Worm (Caenorhabditis elegans) whole organism, young adult: ENCODE data around the gene fat-1.

Experiments
- B0261.1 ChIP-seq: sonication (generic microtip); optimal IDR thresholded peaks from 2 replicates; lab custom pipeline; 2016; ENCODE audit warnings: mild to moderate bottlenecking, missing genetic modification characterization, moderate library complexity, missing compliant biosample characterization
- B0336.3 ChIP-seq: fragments of 200-800 bp; sonication (Bioruptor generic); IDR thresholded peaks from 2 replicates; pipeline ENCODE4 v1.3.6; 2022; ENCODE audit warnings: missing genetic modification characterization, missing compliant biosample characterization
- D2030.7 ChIP-seq: fragments of 200-800 bp; sonication (Bioruptor generic); IDR thresholded peaks from 2 replicates; pipeline ENCODE4 v1.3.6; 2022; ENCODE audit warnings: missing genetic modification reagents, missing genetic modification characterization, missing compliant biosample characterization
- F37B4.10 ChIP-seq: fragments of 200-800 bp; sonication (Bioruptor generic); IDR thresholded peaks from 2 replicates; pipeline ENCODE4 v1.3.6; 2022; ENCODE audit warnings: missing genetic modification characterization, missing compliant biosample characterization
- F49E8.2 ChIP-seq: sonication (generic microtip); optimal IDR thresholded peaks from 3 replicates; lab custom pipeline; 2017; ENCODE audit warnings: missing genetic modification characterization, mild to moderate bottlenecking, missing compliant biosample characterization, antibody characterized with exemption, moderate library complexity; ENCODE audit not compliant: insufficient read depth
- F52B5.7 ChIP-seq: sonication (generic microtip); optimal IDR thresholded peaks from 2 replicates; lab custom pipeline; 2016; ENCODE audit warnings: mild to moderate bottlenecking, missing genetic modification characterization, missing compliant biosample characterization
- F55B11.4 ChIP-seq: sonication (generic microtip); optimal IDR thresholded peaks from 2 replicates; lab custom pipeline; 2016; ENCODE audit warnings: missing compliant biosample characterization, missing genetic modification characterization, borderline replicate concordance; ENCODE audit not compliant: insufficient read depth
- K11D2.4 ChIP-seq: fragments of 200-800 bp; sonication (Bioruptor generic); IDR thresholded peaks from 2 replicates; pipeline ENCODE4 v1.3.6; 2022; ENCODE audit warnings: missing genetic modification reagents, missing genetic modification characterization, missing compliant biosample characterization
- Y56A3A.18 ChIP-seq: fragments of 200-800 bp; sonication (Bioruptor generic); IDR thresholded peaks from 2 replicates; pipeline ENCODE4 v1.3.6; 2022; ENCODE audit warnings: missing genetic modification reagents, missing genetic modification characterization, missing compliant biosample characterization
- Y67H2A.10 ChIP-seq: fragments of 200-800 bp; sonication (Bioruptor generic); conservative IDR thresholded peaks from 2 replicates; pipeline ENCODE4 v1.3.6; 2022; ENCODE audit warnings: missing genetic modification reagents, missing genetic modification characterization, missing compliant biosample characterization
- Y79H2A.3 ChIP-seq: fragments of 200-800 bp; sonication (Bioruptor generic); conservative IDR thresholded peaks from 2 replicates; pipeline ENCODE4 v1.3.6; 2022; ENCODE audit warnings: missing genetic modification reagents, missing genetic modification characterization, missing compliant biosample characterization
- akir-1 ChIP-seq: fragments of 200-800 bp; sonication (Bioruptor generic); optimal IDR thresholded peaks from 2 replicates; lab custom pipeline; 2018; ENCODE audit warnings: mild to moderate bottlenecking, missing genetic modification characterization, moderate library complexity, missing compliant biosample characterization
- attf-5 ChIP-seq: fragments of 200-800 bp; sonication (Bioruptor generic); optimal IDR thresholded peaks from 2 replicates; lab custom pipeline; 2018; ENCODE audit warnings: mild to moderate bottlenecking, missing genetic modification characterization, missing compliant biosample characterization
- bed-1 ChIP-seq: fragments of 200-800 bp; sonication (Bioruptor generic); IDR thresholded peaks from 2 replicates; pipeline ENCODE4 v1.3.6; 2022; ENCODE audit warnings: missing genetic modification reagents, missing genetic modification characterization, missing compliant biosample characterization
- ceh-40 ChIP-seq: fragments of 200-800 bp; sonication (Bioruptor generic); IDR thresholded peaks from 2 replicates; pipeline ENCODE4 v1.3.6; 2022; ENCODE audit warnings: missing genetic modification characterization, missing compliant biosample characterization
- dpl-1 ChIP-seq: fragments of 150-350 bp; optimal IDR thresholded peaks from 2 replicates; lab custom pipeline; 2014; ENCODE audit warnings: missing biosample characterization, missing genetic modification reagents, missing genetic modification characterization
- egl-44 ChIP-seq: fragments of 200-800 bp; sonication (Bioruptor generic); IDR thresholded peaks from 2 replicates; pipeline ENCODE4 v1.3.6; 2022; ENCODE audit warnings: missing genetic modification reagents, missing genetic modification characterization, missing compliant biosample characterization
- ekl-4 ChIP-seq: fragments of 200-800 bp; sonication (Bioruptor generic); IDR thresholded peaks from 2 replicates; pipeline ENCODE4 v1.3.6; 2022; ENCODE audit warnings: missing genetic modification reagents, missing genetic modification characterization, missing compliant biosample characterization
- hlh-26 ChIP-seq: fragments of 200-800 bp; sonication (Bioruptor generic); conservative IDR thresholded peaks from 2 replicates; pipeline ENCODE4 v1.3.6; 2022; ENCODE audit warnings: missing genetic modification reagents, missing genetic modification characterization, missing compliant biosample characterization
- hmg-1.2 ChIP-seq: fragments of 200-800 bp; sonication (Bioruptor generic); IDR thresholded peaks from 2 replicates; pipeline ENCODE4 v1.3.6; 2022; ENCODE audit warnings: missing genetic modification reagents, missing genetic modification characterization, missing compliant biosample characterization
- hrde-1 ChIP-seq: sonication (generic microtip); optimal IDR thresholded peaks from 2 replicates; lab custom pipeline; 2016; ENCODE audit warnings: missing genetic modification characterization, mild to moderate bottlenecking, missing compliant biosample characterization, moderate library complexity, missing genotype, missing genetic modification reagents, borderline replicate concordance
- let-607 ChIP-seq, 2 experiments: fragments of 200-800 bp in 1 of 2; sonication (Bioruptor generic) in 1 of 2; sonication (generic microtip) in 1 of 2; optimal IDR thresholded peaks; 2 replicates each; lab custom pipeline; 2016 to 2018; ENCODE audit warnings: mild to moderate bottlenecking in 2 of 2, missing compliant biosample characterization in 2 of 2, missing genetic modification characterization in 2 of 2, moderate library complexity in 2 of 2, missing genotype in 1 of 2
- lin-26 ChIP-seq: fragments of 200-800 bp; sonication (Bioruptor generic); IDR thresholded peaks from 2 replicates; pipeline ENCODE4 v1.3.6; 2022; ENCODE audit warnings: missing genetic modification reagents, missing genetic modification characterization, missing compliant biosample characterization
- madf-10 ChIP-seq: sonication (generic microtip); optimal IDR thresholded peaks from 2 replicates; lab custom pipeline; 2016; ENCODE audit warnings: mild to moderate bottlenecking, missing genetic modification characterization, missing compliant biosample characterization
- madf-6 ChIP-seq: fragments of 200-800 bp; sonication (Bioruptor generic); IDR thresholded peaks from 2 replicates; pipeline ENCODE4 v1.3.6; 2022; ENCODE audit warnings: missing genetic modification reagents, missing genetic modification characterization, missing compliant biosample characterization
- mcd-1 ChIP-seq: fragments of 200-800 bp; sonication (Bioruptor generic); IDR thresholded peaks from 2 replicates; pipeline ENCODE4 v1.3.6; 2022; ENCODE audit warnings: missing genetic modification reagents, missing genetic modification characterization, missing compliant biosample characterization
- nfya-2 ChIP-seq: fragments of 200-800 bp; sonication (Bioruptor generic); IDR thresholded peaks from 2 replicates; pipeline ENCODE4 v1.3.6; 2022; ENCODE audit warnings: missing genetic modification reagents, missing genetic modification characterization, missing compliant biosample characterization
- nhr-120 ChIP-seq: fragments of 200-800 bp; sonication (Bioruptor generic); IDR thresholded peaks from 2 replicates; pipeline ENCODE4 v1.3.6; 2022; ENCODE audit warnings: missing genetic modification characterization, missing compliant biosample characterization
- nhr-179 ChIP-seq: sonication (generic microtip); optimal IDR thresholded peaks from 2 replicates; lab custom pipeline; 2016; ENCODE audit warnings: mild to moderate bottlenecking, missing genetic modification characterization, missing compliant biosample characterization
- nhr-80 ChIP-seq: sonication (generic microtip); optimal IDR thresholded peaks from 2 replicates; lab custom pipeline; 2016; ENCODE audit warnings: missing genetic modification characterization, missing compliant biosample characterization
- nhr-90 ChIP-seq: sonication (generic microtip); optimal IDR thresholded peaks from 2 replicates; lab custom pipeline; 2016; ENCODE audit warnings: missing genotype, mild to moderate bottlenecking, missing genetic modification characterization, missing compliant biosample characterization
- pbrm-1 ChIP-seq: fragments of 200-800 bp; sonication (Bioruptor generic); IDR thresholded peaks from 2 replicates; pipeline ENCODE4 v1.3.6; 2022; ENCODE audit warnings: missing genetic modification reagents, missing genetic modification characterization, missing compliant biosample characterization
- snpc-4 ChIP-seq, 5 experiments: fragments of 150-350 bp in 1 of 5; sonication (generic microtip) in 4 of 5; optimal IDR thresholded peaks; 2 replicates each; lab custom pipeline; 2014 to 2018; ENCODE audit warnings: missing genetic modification characterization in 5 of 5, missing biosample characterization in 3 of 5, antibody characterized with exemption in 2 of 5, mild to moderate bottlenecking in 2 of 5, missing compliant biosample characterization in 2 of 5, missing genotype in 2 of 5, moderate library complexity in 2 of 5, missing genetic modification reagents in 1 of 5
- tbp1 ChIP-seq: fragments of 200-800 bp; sonication (Bioruptor generic); optimal IDR thresholded peaks from 2 replicates; lab custom pipeline; 2018; ENCODE audit warnings: mild to moderate bottlenecking, missing genetic modification characterization, missing compliant biosample characterization
- tlf-1 ChIP-seq: fragments of 200-800 bp; sonication (Bioruptor generic); optimal IDR thresholded peaks from 2 replicates; lab custom pipeline; 2018; ENCODE audit warnings: mild to moderate bottlenecking, missing genetic modification characterization, missing compliant biosample characterization
- ztf-6 ChIP-seq: fragments of 200-800 bp; sonication (Bioruptor generic); IDR thresholded peaks from 2 replicates; pipeline ENCODE4 v1.3.6; 2022; ENCODE audit warnings: missing genetic modification reagents, missing genetic modification characterization, missing compliant biosample characterization

Gene fat-1

ce11 chrIV:13315344-13315743, at the start of gene fat-1:
fat-1 (plus strand) TSS chrIV:13315644.
- TF ChIP-seq K11D2.4 (GFP tag; lab: Robert Waterston, UW): no peak
- no peak for TF ChIP-seq Y56A3A.18
- no peak for TF ChIP-seq ekl-4 (GFP tag; lab: Robert Waterston, UW)
- TF ChIP-seq F49E8.2: no peak
- TF ChIP-seq hrde-1 (tag; lab: Kevin White, UChicago): no peak
- TF ChIP-seq madf-6 (GFP tag; lab: Robert Waterston, UW): peak; percentile 9; the same call in 1 of the 2 replicates
- TF ChIP-seq mcd-1: 0 out of 2 replicates have a peak, but pooled peaks have one; percentile 16
- TF ChIP-seq, all 124 proteins: peak for 2

ce11 chrIV:13268385-13268784, 47.1 kb upstream of the fat-1 start:
- TF ChIP-seq snpc-4 (GFP tag; optimal IDR thresholded peaks at IDR 0.05; lab: Kevin White, UChicago) (no peak), snpc-4 (tag; optimal IDR thresholded peaks at IDR 0.05; lab: Kevin White, UChicago) (no peak), nfya-2 (no peak), K11D2.4 (GFP tag; lab: Robert Waterston, UW) (no peak), Y67H2A.10 (GFP tag; lab: Robert Waterston, UW) (no peak), tbp1 (no peak), B0261.1 (no peak), ztf-6 (GFP tag; lab: Robert Waterston, UW) (no peak), F52B5.7 (no peak)

- TF ChIP-seq B0336.3 (no peak), madf-10 (tag; lab: Kevin White, UChicago) (no peak), K11D2.4 (GFP tag; lab: Robert Waterston, UW) (no peak), hmg-1.2 (GFP tag; lab: Robert Waterston, UW) (peak; percentile 93), nhr-120 (GFP tag; lab: Robert Waterston, UW) (no peak)
These were observed 43.0 kb upstream of the fat-1 start, which contains the start of gene unc-26 for ce11 chrIV:13272494-13272893. unc-26 (minus strand) TSS chrIV:13272516.

- TF ChIP-seq pbrm-1 (GFP tag; lab: Robert Waterston, UW): no peak
- no peak for TF ChIP-seq Y79H2A.3
- no peak for TF ChIP-seq F55B11.4 (tag; lab: Kevin White, UChicago)
- TF ChIP-seq Y56A3A.18: no peak
- no peak for TF ChIP-seq let-607 (tag; optimal IDR thresholded peaks at IDR 0.05; lab: Kevin White, UChicago)
- no peak for TF ChIP-seq ceh-40
- TF ChIP-seq bed-1 (GFP tag; lab: Robert Waterston, UW): no peak
- TF ChIP-seq F49E8.2: no peak
- TF ChIP-seq D2030.7: no peak
- TF ChIP-seq tlf-1 (GFP tag; lab: Kevin White, UChicago): no peak
- TF ChIP-seq F37B4.10 (GFP tag; lab: Robert Waterston, UW): no peak
- TF ChIP-seq lin-26 (GFP tag; lab: Robert Waterston, UW): no peak
- TF ChIP-seq dpl-1 (GFP tag; lab: Kevin White, UChicago): no peak
- TF ChIP-seq hlh-26: no peak
- TF ChIP-seq attf-5 (GFP tag; lab: Kevin White, UChicago): no peak
- no peak for TF ChIP-seq egl-44 (GFP tag; lab: Robert Waterston, UW)
- TF ChIP-seq nhr-179: no peak
- no peak for TF ChIP-seq akir-1 (GFP tag; lab: Kevin White, UChicago)
- TF ChIP-seq nhr-90 (tag; lab: Kevin White, UChicago): no peak
- TF ChIP-seq nhr-80 (tag; lab: Kevin White, UChicago): no peak
These were observed 32.7 kb upstream of the fat-1 start, which contains the start of gene cpsf-3 for ce11 chrIV:13282778-13283177. cpsf-3 (minus strand) TSS chrIV:13282878.
